Fruit fly (Drosophila melanogaster) whole organism, embryonic: ENCODE data around the gene CG3603.

ENCODE experiments used
- ATbp ChIP-seq: fragments of 200-800 bp; sonication (Bioruptor generic); optimal IDR thresholded peaks from 2 replicates; lab custom pipeline; 2017; ENCODE audit warnings: missing biosample characterization, mild to moderate bottlenecking, missing genetic modification characterization, missing genetic modification reagents
- Bdp1 ChIP-seq: fragments of 200-800 bp; sonication (Bioruptor generic); optimal IDR thresholded peaks from 3 replicates; lab custom pipeline; 2016; ENCODE audit warnings: missing biosample characterization, missing genetic modification characterization
- CG10274 ChIP-seq: fragments of 200-800 bp; sonication (Bioruptor generic); optimal IDR thresholded peaks from 3 replicates; lab custom pipeline; 2017; ENCODE audit warnings: missing biosample characterization, mild to moderate bottlenecking, missing genetic modification characterization
- CG10654 ChIP-seq: fragments of 200-800 bp; sonication (Bioruptor generic); optimal IDR thresholded peaks from 2 replicates; lab custom pipeline; 2016; ENCODE audit warnings: missing biosample characterization, missing genetic modification characterization
- CG12769 ChIP-seq: fragments of 200-800 bp; sonication (Bioruptor generic); optimal IDR thresholded peaks from 2 replicates; lab custom pipeline; 2019; ENCODE audit warnings: missing biosample characterization, mild to moderate bottlenecking, missing genetic modification characterization, moderate library complexity
- CG15601 ChIP-seq: fragments of 200-800 bp; sonication (Bioruptor generic); optimal IDR thresholded peaks from 3 replicates; lab custom pipeline; 2019; ENCODE audit warnings: missing biosample characterization, mild to moderate bottlenecking, missing genetic modification characterization, moderate library complexity
- CG17385 ChIP-seq: fragments of 200-800 bp; sonication (Bioruptor generic); optimal IDR thresholded peaks from 3 replicates; lab custom pipeline; 2018; ENCODE audit warnings: missing biosample characterization, mild to moderate bottlenecking, missing genetic modification characterization
- CG2202 ChIP-seq: fragments of 200-800 bp; sonication (Bioruptor generic); optimal IDR thresholded peaks from 2 replicates; lab custom pipeline; 2018; ENCODE audit warnings: missing biosample characterization, mild to moderate bottlenecking, missing genetic modification characterization
- CG2875 ChIP-seq: fragments of 200-800 bp; sonication (Bioruptor generic); optimal IDR thresholded peaks from 2 replicates; lab custom pipeline; 2017; ENCODE audit warnings: missing biosample characterization, mild to moderate bottlenecking, missing genetic modification characterization, missing genetic modification reagents
- CG3065 ChIP-seq: fragments of 200-800 bp; sonication (Bioruptor generic); optimal IDR thresholded peaks from 2 replicates; lab custom pipeline; 2016; ENCODE audit warnings: missing biosample characterization, missing genetic modification characterization
- CG31365 ChIP-seq: fragments of 200-800 bp; sonication (Bioruptor generic); optimal IDR thresholded peaks from 2 replicates; lab custom pipeline; 2018; ENCODE audit warnings: missing biosample characterization, mild to moderate bottlenecking, missing genetic modification characterization
- CG3163 ChIP-seq: fragments of 200-800 bp; sonication (Bioruptor generic); optimal IDR thresholded peaks from 3 replicates; lab custom pipeline; 2016; ENCODE audit warnings: missing biosample characterization, missing genetic modification characterization
- CG4404 ChIP-seq: fragments of 200-800 bp; sonication (Bioruptor generic); IDR thresholded peaks from 2 replicates; pipeline ENCODE4 v1.3.6; 2022; ENCODE audit warnings: missing biosample characterization, missing genetic modification characterization
- CG5245 ChIP-seq: fragments of 200-800 bp; sonication (Bioruptor generic); optimal IDR thresholded peaks from 3 replicates; lab custom pipeline; 2016; ENCODE audit warnings: missing biosample characterization, missing genetic modification characterization
- CG6765 ChIP-seq: fragments of 200-800 bp; sonication (Bioruptor generic); optimal IDR thresholded peaks from 3 replicates; lab custom pipeline; 2017; ENCODE audit warnings: missing biosample characterization, mild to moderate bottlenecking, missing genetic modification characterization
- CG7839 ChIP-seq: fragments of 200-800 bp; sonication (Bioruptor generic); optimal IDR thresholded peaks from 3 replicates; lab custom pipeline; 2018; ENCODE audit warnings: missing biosample characterization, mild to moderate bottlenecking, missing genetic modification characterization, moderate library complexity
- D19A ChIP-seq: fragments of 200-800 bp; optimal IDR thresholded peaks from 3 replicates; lab custom pipeline; 2019; ENCODE audit warnings: missing biosample characterization, mild to moderate bottlenecking, missing genetic modification characterization, moderate library complexity
- Dp ChIP-seq: fragments of 200-800 bp; sonication (Bioruptor generic); optimal IDR thresholded peaks from 2 replicates; lab custom pipeline; 2018; ENCODE audit warnings: missing biosample characterization, mild to moderate bottlenecking, missing genetic modification characterization, moderate library complexity
- HHEX ChIP-seq: fragments of 200-800 bp; sonication (Bioruptor generic); optimal IDR thresholded peaks from 3 replicates; lab custom pipeline; 2017; ENCODE audit warnings: missing biosample characterization, mild to moderate bottlenecking, missing genetic modification characterization, missing genetic modification reagents
- HLH3B ChIP-seq: fragments of 200-800 bp; sonication (Bioruptor generic); IDR thresholded peaks from 2 replicates; pipeline ENCODE4 v1.3.6; 2022; ENCODE audit warnings: missing biosample characterization, missing genetic modification characterization
- HLH54F ChIP-seq: fragments of 200-800 bp; sonication (Bioruptor generic); optimal IDR thresholded peaks from 3 replicates; lab custom pipeline; 2016; ENCODE audit warnings: missing biosample characterization, missing genetic modification characterization
- Hmx ChIP-seq: fragments of 200-800 bp; sonication (Bioruptor generic); optimal IDR thresholded peaks from 2 replicates; lab custom pipeline; 2016; ENCODE audit warnings: missing biosample characterization, missing genetic modification characterization
- Hr51 ChIP-seq, 2 experiments: fragments of 200-800 bp; sonication (Bioruptor generic); optimal IDR thresholded peaks; 2 replicates in 1 of 2; 3 replicates in 1 of 2; lab custom pipeline; 2016 to 2018; ENCODE audit warnings: missing biosample characterization in 2 of 2, missing genetic modification characterization in 2 of 2, mild to moderate bottlenecking in 1 of 2, moderate library complexity in 1 of 2
- Kr ChIP-seq: fragments of 200-800 bp; sonication (Bioruptor generic); optimal IDR thresholded peaks from 2 replicates; lab custom pipeline; 2017; ENCODE audit warnings: missing biosample characterization, mild to moderate bottlenecking, missing genetic modification characterization
- Sox102F ChIP-seq: fragments of 200-800 bp; sonication (Bioruptor generic); optimal IDR thresholded peaks from 2 replicates; lab custom pipeline; 2018; ENCODE audit warnings: missing biosample characterization, mild to moderate bottlenecking, missing genetic modification characterization, moderate library complexity
- ap ChIP-seq: fragments of 200-800 bp; sonication (Bioruptor generic); IDR thresholded peaks from 2 replicates; pipeline ENCODE4 v1.3.6; 2022; ENCODE audit warnings: missing biosample characterization, missing genetic modification characterization
- cas ChIP-seq: fragments of 200-800 bp; sonication (Bioruptor generic); IDR thresholded peaks from 2 replicates; pipeline ENCODE4 v1.3.6; 2022; ENCODE audit warnings: missing biosample characterization, missing genetic modification characterization
- cg ChIP-seq: fragments of 200-800 bp; sonication (Bioruptor generic); optimal IDR thresholded peaks from 3 replicates; lab custom pipeline; 2019; ENCODE audit warnings: missing biosample characterization, mild to moderate bottlenecking, missing genetic modification characterization, moderate library complexity
- ci ChIP-seq: fragments of 200-800 bp; sonication (Bioruptor generic); IDR thresholded peaks from 3 replicates; pipeline ENCODE4 v1.3.6; 2022; ENCODE audit warnings: missing biosample characterization, missing genetic modification characterization
- dimm ChIP-seq: fragments of 200-800 bp; sonication (Bioruptor generic); IDR thresholded peaks from 2 replicates; pipeline ENCODE4 v1.3.6; 2022; ENCODE audit warnings: missing biosample characterization, missing genetic modification characterization
- dpn ChIP-seq, 2 experiments: fragments of 200-800 bp; sonication (Bioruptor generic); optimal IDR thresholded peaks; 3 replicates each; lab custom pipeline; 2016; ENCODE audit warnings: missing biosample characterization in 2 of 2, missing genetic modification characterization in 2 of 2
- eyg ChIP-seq: fragments of 200-800 bp; sonication (Bioruptor generic); optimal IDR thresholded peaks from 3 replicates; lab custom pipeline; 2016; ENCODE audit warnings: missing biosample characterization, missing genetic modification characterization
- fd3F ChIP-seq: fragments of 200-800 bp; sonication (Bioruptor generic); optimal IDR thresholded peaks from 2 replicates; lab custom pipeline; 2018; ENCODE audit warnings: missing biosample characterization, mild to moderate bottlenecking, missing genetic modification characterization, moderate library complexity
- fru ChIP-seq: fragments of >200 bp; optimal IDR thresholded peaks from 2 replicates; lab custom pipeline; 2017
- lov ChIP-seq, 2 experiments: fragments of 200-800 bp in 1 of 2; fragments of >200 bp in 1 of 2; sonication (Bioruptor generic) in 1 of 2; IDR thresholded peaks in 1 of 2; optimal IDR thresholded peaks in 1 of 2; 2 replicates in 1 of 2; 3 replicates in 1 of 2; pipeline versions ENCODE4 v1.3.6 to Lab custom; 2017 to 2022; ENCODE audit warnings: missing biosample characterization in 1 of 2, missing genetic modification characterization in 1 of 2
- luna ChIP-seq: fragments of 200-800 bp; sonication (Bioruptor generic); optimal IDR thresholded peaks from 2 replicates; lab custom pipeline; 2016; ENCODE audit warnings: missing biosample characterization, missing genetic modification characterization
- maf-S ChIP-seq: fragments of 200-800 bp; sonication (Bioruptor generic); optimal IDR thresholded peaks from 2 replicates; lab custom pipeline; 2016; ENCODE audit warnings: missing biosample characterization, missing genetic modification characterization
- nmo ChIP-seq: fragments of 200-800 bp; sonication (Bioruptor generic); optimal IDR thresholded peaks from 2 replicates; lab custom pipeline; 2018; ENCODE audit warnings: missing biosample characterization, mild to moderate bottlenecking, missing genetic modification characterization, moderate library complexity
- p53 ChIP-seq: fragments of 200-800 bp; sonication (Bioruptor generic); optimal IDR thresholded peaks from 2 replicates; lab custom pipeline; 2016; ENCODE audit warnings: missing biosample characterization, missing genetic modification characterization
- pho ChIP-seq: fragments of 200-800 bp; sonication (Bioruptor generic); optimal IDR thresholded peaks from 2 replicates; lab custom pipeline; 2016; ENCODE audit warnings: missing biosample characterization, missing genetic modification characterization
- prd ChIP-seq, 3 experiments: fragments of >200 bp in 2 of 3; fragments of 200-800 bp in 1 of 3; sonication (Bioruptor generic) in 1 of 3; optimal IDR thresholded peaks in 2 of 3; IDR thresholded peaks in 1 of 3; 2 replicates in 2 of 3; 3 replicates in 1 of 3; pipeline versions ENCODE4 v1.3.6 to Lab custom; 2017 to 2022; ENCODE audit warnings: missing biosample characterization in 1 of 3, missing genetic modification characterization in 1 of 3
- schlank ChIP-seq: fragments of 200-800 bp; sonication (Bioruptor generic); optimal IDR thresholded peaks from 2 replicates; lab custom pipeline; 2018; ENCODE audit warnings: missing biosample characterization, mild to moderate bottlenecking, missing genetic modification characterization
- sim ChIP-seq: fragments of 200-800 bp; sonication (Bioruptor generic); IDR thresholded peaks from 2 replicates; pipeline ENCODE4 v1.3.6; 2022; ENCODE audit warnings: missing biosample characterization, missing genetic modification characterization
- slbo ChIP-seq: fragments of 200-800 bp; sonication (Bioruptor generic); IDR thresholded peaks from 2 replicates; pipeline ENCODE4 v1.3.6; 2022; ENCODE audit warnings: missing biosample characterization, missing genetic modification characterization
- sr ChIP-seq: fragments of 200-800 bp; sonication (Bioruptor generic); IDR thresholded peaks from 3 replicates; pipeline ENCODE4 v1.3.6; 2022; ENCODE audit warnings: missing biosample characterization, missing genetic modification characterization
- ssp ChIP-seq: fragments of 200-800 bp; sonication (Bioruptor generic); IDR thresholded peaks from 2 replicates; pipeline ENCODE4 v1.3.6; 2022; ENCODE audit warnings: missing biosample characterization, missing genetic modification characterization
- tna ChIP-seq: fragments of 200-800 bp; sonication (Bioruptor generic); IDR thresholded peaks from 2 replicates; pipeline ENCODE4 v1.3.6; 2022; ENCODE audit warnings: missing biosample characterization, missing genetic modification characterization; ENCODE audit not compliant: partially characterized antibody
- trem ChIP-seq: fragments of 200-800 bp; optimal IDR thresholded peaks from 3 replicates; lab custom pipeline; 2019; ENCODE audit warnings: missing biosample characterization, mild to moderate bottlenecking, missing genetic modification characterization, moderate library complexity
- vvl ChIP-seq: fragments of 200-800 bp; sonication (Bioruptor generic); IDR thresholded peaks from 2 replicates; pipeline ENCODE4 v1.3.6; 2022; ENCODE audit warnings: missing biosample characterization, missing genetic modification characterization

Gene CG3603

dm6 chrX:2977857-2978473 lies 30.1 kb downstream of the CG3603 start (continued):
- TF ChIP-seq Sox102F (GFP tag; lab: Kevin White, UChicago), result peak; percentile 52
- TF ChIP-seq maf-S, result peak; percentile 4
- no peak for TF ChIP-seq CG2875 (GFP tag; lab: Kevin White, UChicago)
- no peak for TF ChIP-seq dimm (GFP tag; lab: Robert Waterston, UW)
- TF ChIP-seq fd3F, result no peak
- TF ChIP-seq luna (GFP tag; lab: Kevin White, UChicago), result no peak
- peak; percentile 24 for TF ChIP-seq CG15601 (tag; lab: Kevin White, UChicago)
- TF ChIP-seq lov (optimal IDR thresholded peaks at IDR 0.05; lab: Kevin White, UChicago), result no peak
- TF ChIP-seq lov (GFP tag; IDR thresholded peaks at IDR 0.05; lab: Robert Waterston, UW), result no peak
- no peak for TF ChIP-seq ATbp (GFP tag; lab: Kevin White, UChicago)
- no peak for TF ChIP-seq schlank (tag; lab: Kevin White, UChicago)
- peak; percentile 0 for TF ChIP-seq D19A
- TF ChIP-seq ap, result no peak
- no peak for TF ChIP-seq CG17385 (GFP tag; lab: Kevin White, UChicago)
- peak; percentile 44; the same call in 1 of the 2 replicates for TF ChIP-seq CG4404 (GFP tag; lab: Robert Waterston, UW)
- peak; percentile 35 for TF ChIP-seq CG2202 (tag; lab: Kevin White, UChicago)
- peak; percentile 19 for TF ChIP-seq CG5245
- no peak for TF ChIP-seq prd (optimal IDR thresholded peaks at IDR 0.05; lab: Kevin White, UChicago)
- TF ChIP-seq prd (GFP tag; IDR thresholded peaks at IDR 0.05; lab: Robert Waterston, UW), result peak; percentile 60; the same call in 2 of the 3 replicates
- TF ChIP-seq p53 (GFP tag; lab: Kevin White, UChicago), result no peak
- TF ChIP-seq sr, result no peak
- no peak for TF ChIP-seq pho (GFP tag; lab: Kevin White, UChicago)
- 0 out of 2 replicates have a peak, but pooled peaks have one; percentile 41 for TF ChIP-seq vvl
- no peak for TF ChIP-seq CG10654
- no peak for TF ChIP-seq Kr
- TF ChIP-seq CG7839 (tag; lab: Kevin White, UChicago), result peak; percentile 42
- no peak for TF ChIP-seq HLH54F (GFP tag; lab: Kevin White, UChicago)
- no peak for TF ChIP-seq CG3163 (GFP tag; lab: Kevin White, UChicago)
- peak in 1 of 2 experiments; percentile 29 for TF ChIP-seq dpn (GFP tag; optimal IDR thresholded peaks at IDR 0.05; lab: Kevin White, UChicago)
- TF ChIP-seq fru (lab: Kevin White, UChicago), result no peak
- no peak for TF ChIP-seq HLH3B (GFP tag; lab: Robert Waterston, UW)
- peak; percentile 39; the same call in 1 of the 2 replicates for TF ChIP-seq slbo
- no peak for TF ChIP-seq Bdp1 (GFP tag; lab: Kevin White, UChicago)
- no peak for TF ChIP-seq HHEX (GFP tag; lab: Kevin White, UChicago)
- 0 out of 3 replicates have a peak, but pooled peaks have one; percentile 38 for TF ChIP-seq ci (GFP tag; lab: Robert Waterston, UW)
- no peak for TF ChIP-seq CG6765
- peak in 1 of 2 experiments; percentile 21 for TF ChIP-seq Hr51 (GFP tag; optimal IDR thresholded peaks at IDR 0.05; lab: Kevin White, UChicago)
- no peak for TF ChIP-seq eyg (GFP tag; lab: Kevin White, UChicago)
- TF ChIP-seq CG3065 (GFP tag; lab: Kevin White, UChicago), result no peak
- TF ChIP-seq ssp (GFP tag; lab: Robert Waterston, UW), result 0 out of 2 replicates have a peak, but pooled peaks have one; percentile 16
- TF ChIP-seq trem (tag; lab: Kevin White, UChicago), result no peak
- no peak for TF ChIP-seq CG31365
- TF ChIP-seq CG12769 (tag; lab: Kevin White, UChicago), result no peak
- no peak for TF ChIP-seq CG10274 (GFP tag; lab: Kevin White, UChicago)
- no peak for TF ChIP-seq cas
- TF ChIP-seq Dp (GFP tag; lab: Kevin White, UChicago), result no peak
- peak; percentile 38 for TF ChIP-seq nmo
- TF ChIP-seq sim, result 0 out of 2 replicates have a peak, but pooled peaks have one; percentile 14
- TF ChIP-seq tna, result no peak
- TF ChIP-seq cg (GFP tag; lab: Kevin White, UChicago), result no peak
- TF ChIP-seq Hmx (GFP tag; lab: Kevin White, UChicago), result no peak
